Worm (Caenorhabditis elegans) whole organism, young adult: ENCODE data around the gene ZK1127.3.

Source experiments
- C06A6.2 ChIP-seq: fragments of 200-800 bp; sonication (Bioruptor generic); conservative IDR thresholded peaks from 2 replicates; pipeline ENCODE4 v1.3.6; 2022; ENCODE audit warnings: missing genetic modification characterization, missing compliant biosample characterization
- F57A8.1 ChIP-seq: fragments of 200-800 bp; sonication (Bioruptor generic); optimal IDR thresholded peaks from 2 replicates; lab custom pipeline; 2018; ENCODE audit warnings: mild to moderate bottlenecking, missing genetic modification characterization, moderate library complexity, missing compliant biosample characterization
- K11D2.4 ChIP-seq: fragments of 200-800 bp; sonication (Bioruptor generic); IDR thresholded peaks from 2 replicates; pipeline ENCODE4 v1.3.6; 2022; ENCODE audit warnings: missing genetic modification reagents, missing genetic modification characterization, missing compliant biosample characterization
- K12H6.12 ChIP-seq: fragments of 200-800 bp; sonication (Bioruptor generic); optimal IDR thresholded peaks from 2 replicates; lab custom pipeline; 2018; ENCODE audit warnings: mild to moderate bottlenecking, missing genetic modification characterization, missing compliant biosample characterization
- Y53G8AR.9 ChIP-seq: fragments of 200-800 bp; sonication (Bioruptor generic); conservative IDR thresholded peaks from 2 replicates; pipeline ENCODE4 v1.3.6; 2022; ENCODE audit warnings: missing genetic modification reagents, missing genetic modification characterization, missing compliant biosample characterization
- Y56A3A.18 ChIP-seq: fragments of 200-800 bp; sonication (Bioruptor generic); IDR thresholded peaks from 2 replicates; pipeline ENCODE4 v1.3.6; 2022; ENCODE audit warnings: missing genetic modification reagents, missing genetic modification characterization, missing compliant biosample characterization
- Y79H2A.3 ChIP-seq: fragments of 200-800 bp; sonication (Bioruptor generic); conservative IDR thresholded peaks from 2 replicates; pipeline ENCODE4 v1.3.6; 2022; ENCODE audit warnings: missing genetic modification reagents, missing genetic modification characterization, missing compliant biosample characterization
- Y95B8A.8 ChIP-seq: fragments of 200-800 bp; sonication (Bioruptor generic); IDR thresholded peaks from 2 replicates; pipeline ENCODE4 v1.3.6; 2022; ENCODE audit warnings: missing genetic modification reagents, missing genetic modification characterization, missing compliant biosample characterization
- ama-1 ChIP-seq, 3 experiments: fragments of 150-350 bp in 1 of 3; sonication (generic microtip) in 2 of 3; optimal IDR thresholded peaks; 2 replicates each; lab custom pipeline; 2014 to 2018; ENCODE audit warnings: missing biosample characterization in 2 of 3, missing genetic modification characterization in 2 of 3, missing genetic modification reagents in 2 of 3
- attf-3 ChIP-seq: fragments of 200-800 bp; sonication (Bioruptor generic); conservative IDR thresholded peaks from 2 replicates; pipeline ENCODE4 v1.3.6; 2022; ENCODE audit warnings: missing genetic modification reagents, missing genetic modification characterization, missing compliant biosample characterization
- attf-5 ChIP-seq: fragments of 200-800 bp; sonication (Bioruptor generic); optimal IDR thresholded peaks from 2 replicates; lab custom pipeline; 2018; ENCODE audit warnings: mild to moderate bottlenecking, missing genetic modification characterization, missing compliant biosample characterization
- bed-1 ChIP-seq: fragments of 200-800 bp; sonication (Bioruptor generic); IDR thresholded peaks from 2 replicates; pipeline ENCODE4 v1.3.6; 2022; ENCODE audit warnings: missing genetic modification reagents, missing genetic modification characterization, missing compliant biosample characterization
- cebp-2 ChIP-seq: fragments of 200-800 bp; sonication (Bioruptor generic); IDR thresholded peaks from 2 replicates; pipeline ENCODE4 v1.3.6; 2022; ENCODE audit warnings: missing genetic modification characterization, missing compliant biosample characterization
- chd-7 ChIP-seq: sonication (generic microtip); optimal IDR thresholded peaks from 2 replicates; lab custom pipeline; 2016; ENCODE audit warnings: mild to moderate bottlenecking, missing genetic modification characterization, moderate library complexity, missing compliant biosample characterization
- dox-1 ChIP-seq: fragments of 200-800 bp; sonication (Bioruptor generic); IDR thresholded peaks from 2 replicates; pipeline ENCODE4 v1.3.6; 2022; ENCODE audit warnings: missing genetic modification reagents, missing genetic modification characterization, missing compliant biosample characterization
- egl-44 ChIP-seq: fragments of 200-800 bp; sonication (Bioruptor generic); IDR thresholded peaks from 2 replicates; pipeline ENCODE4 v1.3.6; 2022; ENCODE audit warnings: missing genetic modification reagents, missing genetic modification characterization, missing compliant biosample characterization
- fkh-3 ChIP-seq: sonication (generic microtip); optimal IDR thresholded peaks from 2 replicates; lab custom pipeline; 2016; ENCODE audit warnings: mild to moderate bottlenecking, missing genetic modification characterization, missing compliant biosample characterization
- hmg-1.2 ChIP-seq: fragments of 200-800 bp; sonication (Bioruptor generic); IDR thresholded peaks from 2 replicates; pipeline ENCODE4 v1.3.6; 2022; ENCODE audit warnings: missing genetic modification reagents, missing genetic modification characterization, missing compliant biosample characterization
- let-607 ChIP-seq, 2 experiments: fragments of 200-800 bp in 1 of 2; sonication (Bioruptor generic) in 1 of 2; sonication (generic microtip) in 1 of 2; optimal IDR thresholded peaks; 2 replicates each; lab custom pipeline; 2016 to 2018; ENCODE audit warnings: mild to moderate bottlenecking in 2 of 2, missing compliant biosample characterization in 2 of 2, missing genetic modification characterization in 2 of 2, moderate library complexity in 2 of 2, missing genotype in 1 of 2
- lsy-27 ChIP-seq: sonication (generic microtip); optimal IDR thresholded peaks from 2 replicates; lab custom pipeline; 2017; ENCODE audit warnings: missing genetic modification characterization, mild to moderate bottlenecking, missing compliant biosample characterization, antibody characterized with exemption, missing genotype, borderline replicate concordance; ENCODE audit not compliant: insufficient read depth
- madf-10 ChIP-seq: sonication (generic microtip); optimal IDR thresholded peaks from 2 replicates; lab custom pipeline; 2016; ENCODE audit warnings: mild to moderate bottlenecking, missing genetic modification characterization, missing compliant biosample characterization
- madf-3 ChIP-seq: fragments of 200-800 bp; sonication (Bioruptor generic); IDR thresholded peaks from 2 replicates; pipeline ENCODE4 v1.3.6; 2022; ENCODE audit warnings: missing genetic modification reagents, missing genetic modification characterization, missing compliant biosample characterization
- madf-6 ChIP-seq: fragments of 200-800 bp; sonication (Bioruptor generic); IDR thresholded peaks from 2 replicates; pipeline ENCODE4 v1.3.6; 2022; ENCODE audit warnings: missing genetic modification reagents, missing genetic modification characterization, missing compliant biosample characterization
- mcd-1 ChIP-seq: fragments of 200-800 bp; sonication (Bioruptor generic); IDR thresholded peaks from 2 replicates; pipeline ENCODE4 v1.3.6; 2022; ENCODE audit warnings: missing genetic modification reagents, missing genetic modification characterization, missing compliant biosample characterization
- nfya-1 ChIP-seq: sonication (generic microtip); optimal IDR thresholded peaks from 2 replicates; lab custom pipeline; 2017; ENCODE audit warnings: antibody characterized with exemption, missing compliant biosample characterization, missing genetic modification characterization, borderline replicate concordance; ENCODE audit not compliant: insufficient read depth
- nfyb-1 ChIP-seq: fragments of 200-800 bp; sonication (Bioruptor generic); IDR thresholded peaks from 2 replicates; pipeline ENCODE4 v1.3.6; 2022; ENCODE audit warnings: missing genetic modification reagents, missing genetic modification characterization, missing compliant biosample characterization
- nhr-80 ChIP-seq: sonication (generic microtip); optimal IDR thresholded peaks from 2 replicates; lab custom pipeline; 2016; ENCODE audit warnings: missing genetic modification characterization, missing compliant biosample characterization
- nhr-90 ChIP-seq: sonication (generic microtip); optimal IDR thresholded peaks from 2 replicates; lab custom pipeline; 2016; ENCODE audit warnings: missing genotype, mild to moderate bottlenecking, missing genetic modification characterization, missing compliant biosample characterization
- pbrm-1 ChIP-seq: fragments of 200-800 bp; sonication (Bioruptor generic); IDR thresholded peaks from 2 replicates; pipeline ENCODE4 v1.3.6; 2022; ENCODE audit warnings: missing genetic modification reagents, missing genetic modification characterization, missing compliant biosample characterization
- pha-4 ChIP-seq: fragments of 150-350 bp; sonication (generic microtip); optimal IDR thresholded peaks from 2 replicates; lab custom pipeline; 2014; ENCODE audit warnings: missing biosample characterization, missing genetic modification reagents, missing genetic modification characterization
- rcor-1 ChIP-seq: fragments of 200-800 bp; sonication (Bioruptor generic); IDR thresholded peaks from 2 replicates; pipeline ENCODE4 v1.3.6; 2022; ENCODE audit warnings: missing genetic modification reagents, missing genetic modification characterization, missing compliant biosample characterization
- repo-1 ChIP-seq: sonication (generic microtip); optimal IDR thresholded peaks from 2 replicates; lab custom pipeline; 2017; ENCODE audit warnings: mild to moderate bottlenecking, missing genetic modification characterization, missing compliant biosample characterization
- snpc-3.4 ChIP-seq: sonication (generic microtip); optimal IDR thresholded peaks from 2 replicates; lab custom pipeline; 2017; ENCODE audit warnings: missing genetic modification characterization, mild to moderate bottlenecking, missing compliant biosample characterization, antibody characterized with exemption, moderate library complexity, missing genotype, missing genetic modification reagents
- somi-1 ChIP-seq: fragments of 200-800 bp; sonication (Bioruptor generic); optimal IDR thresholded peaks from 2 replicates; lab custom pipeline; 2018; ENCODE audit warnings: mild to moderate bottlenecking, missing genetic modification characterization, missing compliant biosample characterization
- tlf-1 ChIP-seq: fragments of 200-800 bp; sonication (Bioruptor generic); optimal IDR thresholded peaks from 2 replicates; lab custom pipeline; 2018; ENCODE audit warnings: mild to moderate bottlenecking, missing genetic modification characterization, missing compliant biosample characterization
- xnd-1 ChIP-seq: sonication (generic microtip); optimal IDR thresholded peaks from 2 replicates; lab custom pipeline; 2016; ENCODE audit warnings: missing genotype, missing genetic modification reagents, missing genetic modification characterization, missing compliant biosample characterization
- zim-3 ChIP-seq: sonication (generic microtip); optimal IDR thresholded peaks from 2 replicates; lab custom pipeline; 2017; ENCODE audit warnings: mild to moderate bottlenecking, missing genetic modification characterization, moderate library complexity, missing compliant biosample characterization
- ztf-18 ChIP-seq: sonication (generic microtip); optimal IDR thresholded peaks from 2 replicates; lab custom pipeline; 2016; ENCODE audit warnings: missing genotype, mild to moderate bottlenecking, missing genetic modification characterization, missing compliant biosample characterization
- ztf-22 ChIP-seq: fragments of 200-800 bp; sonication (Bioruptor generic); optimal IDR thresholded peaks from 2 replicates; lab custom pipeline; 2018; ENCODE audit warnings: mild to moderate bottlenecking, missing genetic modification characterization, moderate library complexity, missing compliant biosample characterization
- ztf-6 ChIP-seq: fragments of 200-800 bp; sonication (Bioruptor generic); IDR thresholded peaks from 2 replicates; pipeline ENCODE4 v1.3.6; 2022; ENCODE audit warnings: missing genetic modification reagents, missing genetic modification characterization, missing compliant biosample characterization

ZK1127.3 gene

DNA sequence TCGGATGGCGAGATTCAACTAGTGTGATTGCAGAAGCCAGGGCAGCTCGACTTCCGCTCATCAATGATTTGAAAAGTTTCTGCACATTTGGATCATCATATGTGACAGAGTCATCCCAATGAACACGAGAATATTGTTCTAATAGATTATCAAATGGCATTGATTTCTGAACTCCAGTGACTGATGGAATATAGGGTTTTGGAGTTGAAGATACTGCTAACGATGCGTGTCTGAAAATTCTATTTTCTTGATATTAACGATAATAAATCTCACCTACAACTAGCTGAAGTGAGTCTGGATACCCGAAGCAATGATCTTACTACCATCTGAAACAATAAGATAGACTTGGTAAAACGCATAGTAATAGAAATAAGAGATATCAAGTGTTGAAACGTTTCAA, 45.8 kb downstream of the ZK1127.3 start, which contains the start of gene mmaa-1:
TSS of gene mmaa-1 (minus strand) at position 328 of the 400 bp plus-strand sequence.
- TF ChIP-seq repo-1 (tag; lab: Kevin White, UChicago) (peak; percentile 71), Y95B8A.8 (GFP tag; lab: Robert Waterston, UW) (no peak), pbrm-1 (GFP tag; lab: Robert Waterston, UW) (no peak), madf-10 (tag; lab: Kevin White, UChicago) (peak; percentile 3), ztf-6 (GFP tag; lab: Robert Waterston, UW) (no peak), K11D2.4 (GFP tag; lab: Robert Waterston, UW) (0 out of 2 replicates have a peak, but pooled peaks have one; percentile 21), somi-1 (GFP tag; lab: Kevin White, UChicago) (no peak), let-607 (tag; optimal IDR thresholded peaks at IDR 0.05; lab: Kevin White, UChicago) (peak in 1 of 2 experiments; percentile 26), dox-1 (peak; percentile 34; the same call in 1 of the 2 replicates), rcor-1 (GFP tag; lab: Robert Waterston, UW) (no peak), hmg-1.2 (GFP tag; lab: Robert Waterston, UW) (peak; percentile 14; the same call in 1 of the 2 replicates), bed-1 (GFP tag; lab: Robert Waterston, UW) (0 out of 2 replicates have a peak, but pooled peaks have one; percentile 42), nfyb-1 (GFP tag; lab: Robert Waterston, UW) (peak; percentile 51; the same call in 1 of the 2 replicates), Y53G8AR.9 (GFP tag; lab: Robert Waterston, UW) (peak; percentile 88), F57A8.1 (GFP tag; lab: Kevin White, UChicago) (no peak), egl-44 (GFP tag; lab: Robert Waterston, UW) (no peak), fkh-3 (peak; percentile 69), zim-3 (tag; lab: Kevin White, UChicago) (peak; percentile 19), ama-1 (optimal IDR thresholded peaks at IDR 0.05; lab: Kevin White, UChicago) (peak; percentile 78), ama-1 (GFP tag; optimal IDR thresholded peaks at IDR 0.05; lab: Kevin White, UChicago) (no peak), mcd-1 (0 out of 2 replicates have a peak, but pooled peaks have one; percentile 32), cebp-2 (GFP tag; lab: Robert Waterston, UW) (no peak), ztf-18 (no peak), snpc-3.4 (tag; lab: Kevin White, UChicago) (no peak), nhr-90 (tag; lab: Kevin White, UChicago) (no peak), madf-3 (GFP tag; lab: Robert Waterston, UW) (no peak), madf-6 (GFP tag; lab: Robert Waterston, UW) (peak; percentile 25; the same call in 1 of the 2 replicates), chd-7 (tag; lab: Kevin White, UChicago) (peak; percentile 69), Y56A3A.18 (GFP tag; lab: Robert Waterston, UW) (peak; percentile 78; the same call in 1 of the 2 replicates), K12H6.12 (tag; lab: Kevin White, UChicago) (no peak), xnd-1 (peak; percentile 10)

DNA sequence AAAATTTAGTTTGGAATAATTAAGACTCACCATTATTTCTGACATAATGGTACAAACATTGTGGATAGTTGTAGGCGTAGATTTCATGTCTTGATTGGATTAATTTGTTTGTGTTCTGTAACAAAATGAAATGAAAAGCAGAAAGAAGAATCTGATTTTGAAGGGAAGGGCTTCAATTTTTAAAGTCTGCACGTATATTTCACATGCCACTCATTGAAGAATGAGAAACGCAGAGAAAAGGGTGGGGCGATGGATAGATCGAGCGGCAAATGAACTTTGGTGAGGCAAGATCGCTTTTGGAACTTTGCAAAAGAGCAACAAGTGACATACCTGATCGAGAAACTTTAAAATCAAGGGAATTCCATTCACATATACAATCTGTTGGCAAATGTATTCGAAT, 47.2 kb downstream of the ZK1127.3 start:
- TF ChIP-seq nfyb-1 (GFP tag; lab: Robert Waterston, UW), result no peak
- peak; percentile 30 for TF ChIP-seq nhr-80

DNA sequence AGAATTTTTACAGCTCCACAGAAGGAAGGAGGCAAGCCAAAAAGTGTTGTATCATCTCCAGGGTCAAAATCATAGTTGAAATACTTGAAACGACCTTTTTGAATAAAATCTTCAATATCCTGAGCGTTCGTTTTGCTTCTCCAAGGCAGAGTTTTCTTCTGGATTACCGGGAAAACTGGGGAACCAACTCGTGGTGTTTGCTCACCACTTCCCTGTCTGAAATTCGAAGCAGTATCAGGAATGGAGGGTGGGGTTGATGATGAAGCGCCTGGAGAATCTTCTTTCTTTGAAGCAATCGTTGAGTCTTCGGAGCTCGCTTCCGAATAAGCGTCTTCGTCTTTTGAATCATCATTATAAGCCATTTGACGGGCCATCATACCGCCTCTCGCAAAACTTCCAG, 48.0 kb downstream of the ZK1127.3 start:
- TF ChIP-seq Y56A3A.18 (GFP tag; lab: Robert Waterston, UW) (no peak), let-607 (tag; optimal IDR thresholded peaks at IDR 0.05; lab: Kevin White, UChicago) (no peak)

DNA sequence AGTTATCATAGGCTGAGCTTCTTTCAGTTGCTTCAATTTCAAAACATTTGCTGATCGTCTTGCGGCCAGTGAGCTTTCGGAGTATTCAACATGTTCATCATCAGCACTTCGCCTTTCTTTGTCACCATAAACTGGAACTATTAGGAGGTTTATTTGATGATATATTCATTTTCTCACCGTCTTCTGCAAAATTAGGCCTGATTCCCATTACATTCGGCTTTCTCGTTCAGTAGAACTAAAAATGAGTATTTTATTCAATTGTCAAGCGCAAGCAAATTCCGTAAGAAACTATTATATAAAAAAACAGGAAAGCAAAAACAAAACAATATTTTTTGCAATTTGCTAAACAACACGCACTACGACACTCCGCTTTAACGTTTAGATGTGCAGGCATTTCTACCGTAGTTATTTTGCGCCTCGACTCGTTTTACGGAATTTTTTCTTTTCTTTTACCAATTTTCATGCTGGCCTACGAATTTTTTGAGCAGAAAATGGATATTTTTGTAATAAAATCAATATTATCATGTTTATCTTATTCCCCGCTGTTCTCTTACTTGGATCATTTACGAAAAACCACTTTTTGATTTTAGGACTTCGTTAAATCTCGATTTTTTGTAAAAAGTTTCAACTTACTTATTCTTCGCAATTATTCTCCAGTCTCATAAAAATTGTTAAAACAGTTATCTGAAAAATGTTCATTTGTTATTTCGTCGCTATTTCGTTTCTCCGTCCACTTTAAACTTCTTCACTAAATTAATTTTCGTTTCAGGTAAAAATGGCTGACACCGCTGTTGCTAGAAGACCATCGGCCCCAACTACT, 49.9 kb downstream of the ZK1127.3 start, which contains the start of the genes farl-11 and rpl-33:
TSS of gene farl-11 (minus strand) at position 242 of the 820 bp plus-strand sequence.
TSS of gene rpl-33 (plus strand) at position 770 of the 820 bp plus-strand sequence.
- TF ChIP-seq C06A6.2 (GFP tag; lab: Robert Waterston, UW) (no peak), repo-1 (tag; lab: Kevin White, UChicago) (no peak), attf-3 (GFP tag; lab: Robert Waterston, UW) (peak; percentile 99), attf-5 (GFP tag; lab: Kevin White, UChicago) (peak; percentile 72), nfya-1 (tag; lab: Kevin White, UChicago) (no peak), pha-4 (tag; lab: Kevin White, UChicago) (peak; percentile 76), lsy-27 (tag; lab: Kevin White, UChicago) (no peak), nhr-80 (peak; percentile 48), ztf-22 (GFP tag; lab: Kevin White, UChicago) (no peak), chd-7 (tag; lab: Kevin White, UChicago) (no peak), cebp-2 (GFP tag; lab: Robert Waterston, UW) (no peak), tlf-1 (GFP tag; lab: Kevin White, UChicago) (no peak), Y79H2A.3 (GFP tag; lab: Robert Waterston, UW) (no peak)
